Fruit fly (Drosophila melanogaster) whole organism, prepupa: Measurements from ENCODE around the gene tilB.

Experiments
- Blimp-1 ChIP-seq: fragments of 200-800 bp; sonication (Bioruptor generic); optimal IDR thresholded peaks from 3 replicates; lab custom pipeline; 2017; ENCODE audit warnings: missing biosample characterization, missing genetic modification characterization, mild to moderate bottlenecking, moderate library complexity, missing genetic modification reagents
- CG10631 ChIP-seq: fragments of 200-800 bp; sonication (Bioruptor generic); optimal IDR thresholded peaks from 2 replicates; lab custom pipeline; 2016; ENCODE audit warnings: missing biosample characterization, missing genetic modification characterization
- CG10669 ChIP-seq: fragments of 200-800 bp; sonication (Bioruptor generic); optimal IDR thresholded peaks from 3 replicates; lab custom pipeline; 2018; ENCODE audit warnings: missing biosample characterization, mild to moderate bottlenecking, missing genetic modification characterization, moderate library complexity
- CG11294 ChIP-seq: fragments of 200-800 bp; sonication (Bioruptor generic); IDR thresholded peaks from 2 replicates; pipeline ENCODE4 v1.3.6; 2022; ENCODE audit warnings: missing biosample characterization, missing genetic modification characterization
- CG15336 ChIP-seq: fragments of 200-800 bp; sonication (Bioruptor generic); IDR thresholded peaks from 2 replicates; pipeline ENCODE4 v1.3.6; 2022; ENCODE audit warnings: missing biosample characterization, missing genetic modification characterization
- CG16779 ChIP-seq: fragments of 200-800 bp; sonication (Bioruptor generic); optimal IDR thresholded peaks from 3 replicates; lab custom pipeline; 2017; ENCODE audit warnings: missing biosample characterization, mild to moderate bottlenecking, missing genetic modification characterization
- CG31627 ChIP-seq: fragments of 200-800 bp; sonication (Bioruptor generic); optimal IDR thresholded peaks from 3 replicates; lab custom pipeline; 2016; ENCODE audit warnings: missing biosample characterization, missing genetic modification characterization
- CG32006 ChIP-seq: fragments of 200-800 bp; sonication (Bioruptor generic); optimal IDR thresholded peaks from 3 replicates; lab custom pipeline; 2017; ENCODE audit warnings: missing biosample characterization, mild to moderate bottlenecking, missing genetic modification characterization
- CG3919 ChIP-seq: fragments of 200-800 bp; sonication (Bioruptor generic); optimal IDR thresholded peaks from 3 replicates; lab custom pipeline; 2016; ENCODE audit warnings: missing biosample characterization, missing genetic modification characterization
- CG4318 ChIP-seq: fragments of 200-800 bp; sonication (Bioruptor generic); optimal IDR thresholded peaks from 3 replicates; lab custom pipeline; 2017; ENCODE audit warnings: missing biosample characterization, mild to moderate bottlenecking, missing genetic modification characterization
- CG6163 ChIP-seq: fragments of 200-800 bp; sonication (Bioruptor generic); IDR thresholded peaks from 3 replicates; pipeline ENCODE4 v1.3.6; 2022; ENCODE audit warnings: missing biosample characterization, missing genetic modification characterization
- CG6276 ChIP-seq: fragments of 200-800 bp; sonication (Bioruptor generic); optimal IDR thresholded peaks from 2 replicates; lab custom pipeline; 2017; ENCODE audit warnings: missing biosample characterization, mild to moderate bottlenecking, missing genetic modification characterization
- CG6792 ChIP-seq: fragments of 200-800 bp; sonication (Bioruptor generic); optimal IDR thresholded peaks from 3 replicates; lab custom pipeline; 2016; ENCODE audit warnings: missing biosample characterization, missing genetic modification characterization
- CG6808 ChIP-seq: fragments of 200-800 bp; sonication (Bioruptor generic); optimal IDR thresholded peaks from 3 replicates; lab custom pipeline; 2017; ENCODE audit warnings: missing biosample characterization, missing genetic modification characterization, mild to moderate bottlenecking, moderate library complexity, missing genetic modification reagents
- CG6854 ChIP-seq: fragments of 200-800 bp; sonication (Bioruptor generic); optimal IDR thresholded peaks from 2 replicates; lab custom pipeline; 2017; ENCODE audit warnings: missing biosample characterization, mild to moderate bottlenecking, missing genetic modification characterization
- CG7368 ChIP-seq: fragments of 200-800 bp; sonication (Bioruptor generic); optimal IDR thresholded peaks from 3 replicates; lab custom pipeline; 2016; ENCODE audit warnings: missing biosample characterization, missing genetic modification characterization
- CG8119 ChIP-seq: fragments of 200-800 bp; sonication (Bioruptor generic); IDR thresholded peaks from 3 replicates; pipeline ENCODE4 v1.3.6; 2022; ENCODE audit warnings: missing biosample characterization, missing genetic modification characterization
- Eip78C ChIP-seq: fragments of 200-800 bp; sonication (Bioruptor generic); peaks from one replicate; lab custom pipeline; 2016; ENCODE audit warnings: missing biosample characterization, missing genetic modification characterization
- Ets96B ChIP-seq: fragments of 200-800 bp; optimal IDR thresholded peaks from 2 replicates; lab custom pipeline; 2019; ENCODE audit warnings: missing biosample characterization, mild to moderate bottlenecking, missing genetic modification characterization, moderate library complexity
- Hr38 ChIP-seq: sonication (Bioruptor generic); optimal IDR thresholded peaks from 2 replicates; lab custom pipeline; 2016; ENCODE audit warnings: missing biosample characterization, missing genetic modification characterization
- Hr39 ChIP-seq: fragments of 200-800 bp; sonication (Bioruptor generic); optimal IDR thresholded peaks from 2 replicates; lab custom pipeline; 2016; ENCODE audit warnings: missing biosample characterization, missing genetic modification characterization
- Hr4 ChIP-seq: fragments of 200-800 bp; sonication (Bioruptor generic); optimal IDR thresholded peaks from 3 replicates; lab custom pipeline; 2016; ENCODE audit warnings: missing biosample characterization, missing genetic modification characterization
- Lpt ChIP-seq: fragments of 200-800 bp; sonication (Bioruptor generic); optimal IDR thresholded peaks from 3 replicates; lab custom pipeline; 2016; ENCODE audit warnings: missing biosample characterization, missing genetic modification characterization
- Met ChIP-seq: fragments of 200-800 bp; sonication (Bioruptor generic); optimal IDR thresholded peaks from 3 replicates; lab custom pipeline; 2016; ENCODE audit warnings: missing biosample characterization, missing genetic modification characterization
- OdsH ChIP-seq: fragments of 200-800 bp; sonication (Bioruptor generic); optimal IDR thresholded peaks from 3 replicates; lab custom pipeline; 2016; ENCODE audit warnings: missing biosample characterization, missing genetic modification characterization
- Smox ChIP-seq: fragments of 200-800 bp; sonication (Bioruptor generic); optimal IDR thresholded peaks from 3 replicates; lab custom pipeline; 2016; ENCODE audit warnings: missing biosample characterization, missing genetic modification characterization
- Sox102F ChIP-seq: fragments of 200-800 bp; sonication (Bioruptor generic); optimal IDR thresholded peaks from 2 replicates; lab custom pipeline; 2016; ENCODE audit warnings: missing biosample characterization, mild to moderate bottlenecking, missing genetic modification characterization
- achi ChIP-seq: fragments of 200-800 bp; sonication (Bioruptor generic); optimal IDR thresholded peaks from 3 replicates; lab custom pipeline; 2016; ENCODE audit warnings: missing biosample characterization, missing genetic modification characterization
- acj6 ChIP-seq: fragments of 200-800 bp; sonication (Bioruptor generic); optimal IDR thresholded peaks from 3 replicates; lab custom pipeline; 2016; ENCODE audit warnings: missing biosample characterization, missing genetic modification characterization
- cyc ChIP-seq: fragments of 200-800 bp; sonication (Bioruptor generic); optimal IDR thresholded peaks from 3 replicates; lab custom pipeline; 2016; ENCODE audit warnings: missing biosample characterization, missing genetic modification characterization
- dac ChIP-seq: fragments of 200-800 bp; sonication (Bioruptor generic); optimal IDR thresholded peaks from 2 replicates; lab custom pipeline; 2017; ENCODE audit warnings: missing biosample characterization, mild to moderate bottlenecking, missing genetic modification characterization
- dsx ChIP-seq: fragments of 200-800 bp; optimal IDR thresholded peaks from 3 replicates; lab custom pipeline; 2019; ENCODE audit warnings: missing biosample characterization, mild to moderate bottlenecking, missing genetic modification characterization, moderate library complexity; ENCODE audit not compliant: poor library complexity, severe bottlenecking
- eg ChIP-seq: fragments of 200-800 bp; sonication (Bioruptor generic); IDR thresholded peaks from 3 replicates; pipeline ENCODE4 v1.3.6; 2022; ENCODE audit warnings: missing biosample characterization, missing genetic modification characterization
- esn ChIP-seq: fragments of 200-800 bp; sonication (Bioruptor generic); optimal IDR thresholded peaks from 2 replicates; lab custom pipeline; 2016; ENCODE audit warnings: missing biosample characterization, mild to moderate bottlenecking, missing genetic modification characterization, moderate library complexity
- fd59A ChIP-seq: fragments of 200-800 bp; sonication (Bioruptor generic); optimal IDR thresholded peaks from 2 replicates; lab custom pipeline; 2017; ENCODE audit warnings: missing biosample characterization, mild to moderate bottlenecking, missing genetic modification characterization, missing genetic modification reagents
- fd85E ChIP-seq: fragments of 200-800 bp; sonication (Bioruptor generic); optimal IDR thresholded peaks from 3 replicates; lab custom pipeline; 2016; ENCODE audit warnings: missing biosample characterization, missing genetic modification characterization
- fkh ChIP-seq: fragments of 200-800 bp; sonication (Bioruptor generic); optimal IDR thresholded peaks from 3 replicates; lab custom pipeline; 2017; ENCODE audit warnings: missing biosample characterization, mild to moderate bottlenecking, missing genetic modification characterization, moderate library complexity
- lz ChIP-seq: fragments of 200-800 bp; sonication (Bioruptor generic); optimal IDR thresholded peaks from 3 replicates; lab custom pipeline; 2016; ENCODE audit warnings: missing biosample characterization, missing genetic modification characterization
- pdm3 ChIP-seq: fragments of 200-800 bp; sonication (Bioruptor generic); optimal IDR thresholded peaks from 3 replicates; lab custom pipeline; 2016; ENCODE audit warnings: missing biosample characterization, missing genetic modification characterization
- ss ChIP-seq, 2 experiments: fragments of 200-800 bp; sonication (Bioruptor generic); optimal IDR thresholded peaks; 2 replicates in 1 of 2; 3 replicates in 1 of 2; lab custom pipeline; 2017 to 2018; ENCODE audit warnings: mild to moderate bottlenecking in 2 of 2, missing biosample characterization in 2 of 2, missing genetic modification characterization in 2 of 2, moderate library complexity in 1 of 2
- svp ChIP-seq: fragments of 200-800 bp; sonication (Bioruptor generic); peaks from one replicate; lab custom pipeline; 2016; ENCODE audit warnings: missing biosample characterization, missing genetic modification characterization

The tilB gene

DNA sequence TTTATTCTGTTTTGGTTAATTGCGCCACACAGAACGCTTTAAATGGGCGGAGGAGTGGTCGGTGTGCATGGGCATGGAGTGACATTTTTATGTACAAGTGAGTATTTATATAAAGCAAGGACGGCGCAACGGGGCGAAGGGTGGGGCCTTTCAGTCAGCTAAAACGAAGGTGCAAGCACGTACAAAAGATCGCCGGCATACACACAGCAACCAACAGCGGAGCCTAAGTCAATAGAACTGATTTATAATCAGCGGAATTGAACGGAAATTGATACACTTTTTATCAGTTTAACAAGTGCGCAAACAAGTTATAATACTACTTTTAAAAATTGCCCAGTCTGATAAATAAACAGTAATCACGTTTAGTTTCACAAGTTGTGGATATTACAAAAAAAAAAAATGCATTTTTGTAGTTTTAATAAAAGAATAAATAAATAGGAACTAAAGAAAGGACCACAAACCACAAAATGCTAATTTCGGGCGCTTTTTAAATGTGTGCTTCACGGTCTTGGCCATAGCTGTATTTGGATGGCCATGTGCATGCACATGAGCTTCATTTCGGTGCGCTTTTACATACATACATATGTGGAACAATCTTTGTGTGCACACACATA, 29.8 kb downstream of the tilB start (continued):
- peak; percentile 70 for TF ChIP-seq Sox102F (GFP tag; lab: Kevin White, UChicago)
- TF ChIP-seq CG4318 (GFP tag; lab: Kevin White, UChicago) = peak; percentile 11
- peak; percentile 69 for TF ChIP-seq OdsH (GFP tag; lab: Kevin White, UChicago)
- TF ChIP-seq fd85E (GFP tag; lab: Kevin White, UChicago) = no peak
- peak; percentile 67 for TF ChIP-seq achi (GFP tag; lab: Kevin White, UChicago)
- TF ChIP-seq Lpt (GFP tag; lab: Kevin White, UChicago) = peak; percentile 35
- peak; percentile 68 for TF ChIP-seq CG3919
- TF ChIP-seq CG8119 = peak; percentile 77
- peak; percentile 82 for TF ChIP-seq Met (GFP tag; lab: Kevin White, UChicago)
- peak; percentile 66 for TF ChIP-seq Smox (GFP tag; lab: Kevin White, UChicago)
- TF ChIP-seq CG15336 (GFP tag; lab: Robert Waterston, UW) = peak; percentile 72
- TF ChIP-seq CG6792 (GFP tag; lab: Kevin White, UChicago) = peak; percentile 61
- peak; percentile 61 for TF ChIP-seq pdm3
- TF ChIP-seq lz (GFP tag; lab: Kevin White, UChicago) = peak; percentile 78
- TF ChIP-seq CG10631 (GFP tag; lab: Kevin White, UChicago) = peak; percentile 42
- peak; percentile 72 for TF ChIP-seq CG6276
- TF ChIP-seq CG16779 (tag; lab: Kevin White, UChicago) = no peak
- peak; percentile 87 for TF ChIP-seq svp (GFP tag; lab: Kevin White, UChicago)
- TF ChIP-seq fd59A (GFP tag; lab: Kevin White, UChicago) = no peak
- peak; percentile 88 for TF ChIP-seq Eip78C
- TF ChIP-seq dsx (GFP tag; lab: Kevin White, UChicago) = peak; percentile 16
- no peak for TF ChIP-seq Hr38 (GFP tag; lab: Kevin White, UChicago)
- TF ChIP-seq CG7368 (GFP tag; lab: Kevin White, UChicago) = peak; percentile 17
- TF ChIP-seq acj6 (GFP tag; lab: Kevin White, UChicago) = peak; percentile 63
- peak; percentile 81 for TF ChIP-seq esn (GFP tag; lab: Kevin White, UChicago)
- TF ChIP-seq Hr4 (GFP tag; lab: Kevin White, UChicago) = peak; percentile 68
- peak; percentile 29; the same call in 1 of the 3 replicates for TF ChIP-seq CG6163
- peak; percentile 50; the same call in 1 of the 3 replicates for TF ChIP-seq eg (GFP tag; lab: Robert Waterston, UW)
- TF ChIP-seq CG31627 (GFP tag; lab: Kevin White, UChicago) = peak; percentile 63
- peak; percentile 44 for TF ChIP-seq Blimp-1

DNA sequence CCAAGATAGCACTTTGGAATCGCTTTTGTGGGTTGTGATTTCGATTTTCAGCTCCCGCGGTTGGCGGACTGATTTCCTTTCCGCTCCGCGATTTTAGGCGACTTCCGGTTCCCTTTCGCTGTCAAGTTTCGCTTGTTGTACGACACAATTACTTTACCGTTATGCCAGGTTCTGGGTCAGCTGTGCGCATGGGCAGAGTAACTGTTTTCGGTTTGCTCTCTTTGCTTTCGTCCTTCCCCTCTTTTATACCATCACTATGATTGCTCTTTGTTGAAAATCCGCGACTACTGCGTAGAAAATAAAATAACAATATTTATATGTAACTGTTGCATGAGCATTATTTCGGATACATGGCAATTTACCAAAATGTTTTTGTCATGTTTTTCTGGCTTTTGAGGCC, 31.1 kb downstream of the tilB start:
- TF ChIP-seq CG10669 (GFP tag; lab: Kevin White, UChicago) = no peak
- peak; percentile 13 for TF ChIP-seq Eip78C
- TF ChIP-seq eg (GFP tag; lab: Robert Waterston, UW) = 0 out of 3 replicates have a peak, but pooled peaks have one; percentile 6
- peak; percentile 57 for TF ChIP-seq svp (GFP tag; lab: Kevin White, UChicago)

- peak in 1 of 2 experiments; percentile 15 for TF ChIP-seq ss (GFP tag; optimal IDR thresholded peaks at IDR 0.05; lab: Kevin White, UChicago)
- peak; percentile 9 for TF ChIP-seq CG32006
- TF ChIP-seq dac (GFP tag; lab: Kevin White, UChicago) = no peak
- peak; percentile 9 for TF ChIP-seq fkh (GFP tag; lab: Kevin White, UChicago)
- no peak for TF ChIP-seq CG6792 (GFP tag; lab: Kevin White, UChicago)
- no peak for TF ChIP-seq cyc (GFP tag; lab: Kevin White, UChicago)
- peak; percentile 45; the same call in 2 of the 3 replicates for TF ChIP-seq CG6163
- TF ChIP-seq CG11294 (GFP tag; lab: Robert Waterston, UW) = no peak
- no peak for TF ChIP-seq lz (GFP tag; lab: Kevin White, UChicago)
- TF ChIP-seq Ets96B (tag; lab: Kevin White, UChicago) = no peak
- TF ChIP-seq Eip78C = no peak
- TF ChIP-seq CG10631 (GFP tag; lab: Kevin White, UChicago) = no peak
- TF ChIP-seq CG6276 = peak; percentile 23
- peak; percentile 51 for TF ChIP-seq CG6808 (GFP tag; lab: Kevin White, UChicago)
- peak; percentile 52; the same call in 1 of the 3 replicates for TF ChIP-seq eg (GFP tag; lab: Robert Waterston, UW)
- no peak for TF ChIP-seq Hr39 (GFP tag; lab: Kevin White, UChicago)
- no peak for TF ChIP-seq pdm3
- no peak for TF ChIP-seq CG6854 (GFP tag; lab: Kevin White, UChicago)
Measured at dm6 chrX:22481131-22481530, 31.6 kb downstream of the tilB start.
